Fruit fly (Drosophila melanogaster) S2 (cell line): ENCODE data around the gene CG31804.

Source experiments
- CG8478 ChIP-seq: fragments of >200 bp; optimal IDR thresholded peaks from 2 replicates; lab custom pipeline; 2018
- CTCF ChIP-seq, 2 experiments: fragments of >200 bp; optimal IDR thresholded peaks; 2 replicates each; lab custom pipeline; 2018

The CG31804 gene

DNA sequence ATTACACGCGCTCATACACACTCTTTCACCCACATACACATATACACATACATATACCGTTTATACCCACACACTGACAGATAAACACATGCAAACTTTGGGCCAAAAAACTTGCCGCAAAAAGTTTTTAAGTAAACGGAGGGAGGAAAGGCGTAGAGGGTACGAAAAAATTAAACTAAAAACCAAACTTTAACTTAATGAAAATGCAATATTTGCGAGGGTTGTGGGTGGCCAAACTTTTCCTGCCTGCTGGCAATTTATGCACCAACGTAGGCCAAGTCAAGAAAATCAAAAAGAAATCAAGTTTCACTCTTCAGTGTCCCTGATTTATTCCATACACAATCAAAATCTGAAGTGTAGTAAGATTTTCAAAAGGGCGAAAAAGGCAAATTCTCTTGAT, at the start of gene CG31804:
Gene CG31804, plus strand, starts transcription at position 301 of the 400 bp plus-strand sequence.
- TF ChIP-seq CTCF (optimal IDR thresholded peaks at IDR 0.05; lab: Kevin White, UChicago) = no peak
- TF ChIP-seq CG8478 (lab: Kevin White, UChicago) = no peak

- TF ChIP-seq CG8478 (lab: Kevin White, UChicago) (no peak), CTCF (optimal IDR thresholded peaks at IDR 0.05; lab: Kevin White, UChicago) (no peak)
Measured at dm6 chr2L:17320612-17321011, 42.7 kb upstream of the CG31804 start, which contains the start of gene CG45691. Gene CG45691, minus strand, starts transcription at chr2L:17320712.

DNA sequence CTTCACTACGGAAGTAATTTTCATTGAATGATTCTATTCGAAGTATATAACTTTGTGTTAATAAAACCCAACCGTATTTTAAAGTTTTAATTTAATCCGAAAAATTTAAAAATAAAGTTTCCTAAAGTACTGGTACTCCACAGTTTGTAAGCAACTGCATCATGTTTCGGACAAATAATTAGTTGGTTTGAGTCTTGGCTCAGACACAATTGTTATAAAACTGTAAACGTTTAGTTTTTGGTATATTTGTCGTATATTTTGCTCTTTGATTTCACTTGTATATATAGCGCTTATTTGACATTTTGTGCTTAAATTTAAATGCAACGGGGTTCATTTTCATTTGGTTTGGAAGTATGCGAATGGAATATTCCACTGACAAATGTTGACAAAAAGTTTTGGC, 5.2 kb downstream of the CG31804 start:
- TF ChIP-seq CG8478 (lab: Kevin White, UChicago) (no peak), CTCF (optimal IDR thresholded peaks at IDR 0.05; lab: Kevin White, UChicago) (peak in 1 of 2 experiments; percentile 64)

DNA sequence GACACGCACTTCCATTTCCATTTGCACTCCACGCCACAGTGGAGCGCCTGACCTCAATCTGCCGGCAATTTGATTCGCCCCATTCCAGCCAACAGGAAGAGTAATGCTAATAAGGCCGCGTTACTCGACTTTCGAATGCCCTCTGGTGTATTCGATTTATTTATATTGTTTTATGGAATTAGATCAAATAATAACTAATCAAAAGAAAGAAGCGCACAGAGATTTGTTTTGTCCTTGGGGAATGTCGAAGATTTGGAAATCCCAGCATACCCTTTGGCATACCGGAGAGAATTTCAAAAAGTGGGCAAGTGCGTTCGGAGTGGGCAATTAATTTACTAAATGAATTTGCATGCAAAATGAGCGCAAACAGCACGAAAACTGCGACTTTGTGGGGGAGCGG, 11.5 kb downstream of the CG31804 start:
- TF ChIP-seq CG8478 (lab: Kevin White, UChicago) = no peak
- no peak for TF ChIP-seq CTCF (optimal IDR thresholded peaks at IDR 0.05; lab: Kevin White, UChicago)

dm6 chr2L:17375955-17376659, 12.8 kb downstream of the CG31804 start:
- TF ChIP-seq CTCF (optimal IDR thresholded peaks at IDR 0.05; lab: Kevin White, UChicago) (no peak), CG8478 (lab: Kevin White, UChicago) (no peak)

DNA sequence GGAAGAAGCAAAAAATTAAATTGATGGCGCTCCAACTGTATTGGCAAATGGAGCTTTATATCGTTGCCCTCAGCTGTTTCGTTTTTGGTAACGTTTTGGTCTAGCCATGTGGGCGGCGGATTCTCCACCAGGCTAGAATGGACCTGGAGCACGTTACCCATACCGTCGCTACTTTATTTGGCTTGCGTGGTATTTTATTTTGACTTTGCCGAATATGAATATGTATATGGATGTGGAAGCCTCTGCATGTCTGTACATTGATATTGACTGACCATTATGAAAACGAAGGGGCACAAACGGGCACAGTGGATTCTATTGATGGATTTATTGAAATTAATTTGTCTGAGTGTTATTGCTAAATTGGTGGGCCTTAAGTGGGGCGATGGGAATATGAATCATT, 14.5 kb downstream of the CG31804 start:
- TF ChIP-seq CTCF (optimal IDR thresholded peaks at IDR 0.05; lab: Kevin White, UChicago) (no peak), CG8478 (lab: Kevin White, UChicago) (no peak)

dm6 chr2L:17378767-17379301, 15.5 kb downstream of the CG31804 start:
- TF ChIP-seq CTCF (optimal IDR thresholded peaks at IDR 0.05; lab: Kevin White, UChicago) = no peak
- TF ChIP-seq CG8478 (lab: Kevin White, UChicago) = no peak

- TF ChIP-seq CG8478 (lab: Kevin White, UChicago) (no peak), CTCF (optimal IDR thresholded peaks at IDR 0.05; lab: Kevin White, UChicago) (no peak)
Measured at dm6 chr2L:17379844-17380243, 16.5 kb downstream of the CG31804 start.

dm6 chr2L:17380508-17380907, 17.2 kb downstream of the CG31804 start:
- TF ChIP-seq CTCF (optimal IDR thresholded peaks at IDR 0.05; lab: Kevin White, UChicago) (no peak), CG8478 (lab: Kevin White, UChicago) (no peak)

- no peak for TF ChIP-seq CG8478 (lab: Kevin White, UChicago)
- TF ChIP-seq CTCF (optimal IDR thresholded peaks at IDR 0.05; lab: Kevin White, UChicago) = no peak
Measured at dm6 chr2L:17381075-17381474, 17.8 kb downstream of the CG31804 start.

DNA sequence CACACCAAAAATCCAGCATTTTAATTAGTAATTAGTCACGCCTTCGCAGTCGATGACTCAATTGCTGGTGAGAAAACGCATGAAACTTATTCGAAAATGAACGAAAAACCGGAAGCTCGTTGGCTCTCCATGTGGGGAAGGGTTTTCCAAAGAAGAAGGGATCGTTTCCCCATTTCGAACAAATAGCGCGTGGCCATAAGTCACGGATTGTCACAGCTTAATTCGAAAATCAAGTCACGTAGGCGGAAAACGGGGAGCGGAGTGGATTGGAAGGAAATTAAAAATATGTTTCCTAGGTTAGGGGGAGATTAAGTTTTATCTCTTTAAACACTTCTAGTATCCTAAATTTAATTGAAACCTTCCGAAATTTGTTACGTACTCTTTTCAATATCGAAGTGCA, 18.3 kb downstream of the CG31804 start:
- TF ChIP-seq CTCF (optimal IDR thresholded peaks at IDR 0.05; lab: Kevin White, UChicago) (no peak), CG8478 (lab: Kevin White, UChicago) (no peak)

- no peak for TF ChIP-seq CG8478 (lab: Kevin White, UChicago)
- no peak for TF ChIP-seq CTCF (optimal IDR thresholded peaks at IDR 0.05; lab: Kevin White, UChicago)
Measured at dm6 chr2L:17382318-17382717, 19.0 kb downstream of the CG31804 start.

DNA sequence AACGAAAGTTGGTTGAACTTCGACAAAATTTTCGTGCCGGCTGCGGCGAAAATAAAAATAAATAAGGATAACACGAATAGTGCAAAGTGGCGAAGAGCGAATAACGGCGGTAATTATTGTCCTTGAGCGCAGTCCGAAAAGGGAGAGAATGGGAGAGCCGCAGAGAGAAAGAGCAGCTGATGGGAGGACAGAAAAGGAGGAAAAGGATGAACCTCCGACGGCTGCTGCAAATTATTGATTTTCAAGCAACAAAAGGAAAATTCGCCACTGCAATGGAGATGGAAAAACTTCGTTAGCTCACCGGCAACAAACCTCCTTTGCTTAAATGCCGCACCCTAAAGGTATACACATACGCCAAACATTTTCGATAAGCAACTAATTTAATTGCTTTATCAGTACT, 19.5 kb downstream of the CG31804 start:
- TF ChIP-seq CG8478 (lab: Kevin White, UChicago) (no peak), CTCF (optimal IDR thresholded peaks at IDR 0.05; lab: Kevin White, UChicago) (no peak)

DNA sequence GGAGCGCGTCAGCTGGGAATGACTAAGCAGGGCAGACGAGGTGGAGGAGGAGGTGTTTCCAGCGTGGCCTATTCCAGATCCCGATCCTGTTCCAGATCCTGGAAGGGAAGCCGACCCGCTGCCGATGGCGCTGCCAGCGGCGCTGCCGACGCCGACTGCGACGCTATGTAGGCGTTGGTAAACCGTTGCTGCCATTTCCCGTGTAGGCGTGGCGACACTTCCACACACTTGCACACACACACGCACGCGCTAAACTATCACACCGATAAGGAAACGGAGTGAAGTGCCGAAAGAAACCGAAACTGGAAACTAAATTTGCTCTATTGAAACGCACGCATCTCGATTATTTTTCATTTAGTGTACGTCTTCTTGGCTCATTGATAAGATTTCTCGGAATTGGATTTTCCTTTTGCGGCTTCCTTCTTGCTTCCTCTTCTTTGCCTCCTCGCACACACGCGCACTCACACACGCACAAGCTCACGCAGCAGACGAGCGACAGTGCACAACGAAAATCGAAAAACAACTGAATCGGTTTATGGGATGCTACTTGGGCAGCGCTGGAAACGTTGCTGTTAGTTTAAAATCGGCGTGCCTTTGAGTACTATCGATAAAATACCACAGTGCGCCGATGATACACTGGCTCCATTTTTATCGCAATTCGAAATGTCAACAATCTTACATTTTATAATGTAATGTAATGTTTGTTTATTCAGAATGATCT, 20.5 kb downstream of the CG31804 start, which contains the start of gene Lrch:
Gene Lrch, minus strand, starts transcription at position 528 of the 721 bp plus-strand sequence.
- TF ChIP-seq CG8478 (lab: Kevin White, UChicago) = no peak
- TF ChIP-seq CTCF (optimal IDR thresholded peaks at IDR 0.05; lab: Kevin White, UChicago) = peak; percentile 22
